Worm (Caenorhabditis elegans) whole organism, L1 larva: Measurements from ENCODE around the gene T10B5.4.

Experiments
- C16A3.4 ChIP-seq: fragments of 150-350 bp; optimal IDR thresholded peaks from 2 replicates; lab custom pipeline; 2014; ENCODE audit warnings: missing biosample characterization, missing genetic modification characterization
- C34B4.2 ChIP-seq: sonication (generic microtip); optimal IDR thresholded peaks from 2 replicates; lab custom pipeline; 2017; ENCODE audit warnings: mild to moderate bottlenecking, missing genetic modification characterization, missing compliant biosample characterization
- alr-1 ChIP-seq: fragments of 200-800 bp; sonication (Bioruptor generic); optimal IDR thresholded peaks from 2 replicates; lab custom pipeline; 2018; ENCODE audit warnings: borderline replicate concordance, mild to moderate bottlenecking, missing genetic modification characterization, missing compliant biosample characterization
- aly-2 ChIP-seq: fragments of 150-350 bp; optimal IDR thresholded peaks from 2 replicates; lab custom pipeline; 2014; ENCODE audit warnings: missing biosample characterization, missing genetic modification characterization
- ama-1 ChIP-seq: fragments of 150-350 bp; optimal IDR thresholded peaks from 2 replicates; lab custom pipeline; 2014
- blmp-1 ChIP-seq: fragments of 150-350 bp; optimal IDR thresholded peaks from 2 replicates; lab custom pipeline; 2014; ENCODE audit warnings: missing biosample characterization, missing genetic modification characterization
- ceh-8 ChIP-seq: fragments of 200-800 bp; sonication (Bioruptor generic); optimal IDR thresholded peaks from 2 replicates; lab custom pipeline; 2018; ENCODE audit warnings: mild to moderate bottlenecking, missing genetic modification characterization, moderate library complexity, missing compliant biosample characterization
- ceh-82 ChIP-seq, 3 experiments: fragments of 150-350 bp in 1 of 3; sonication (generic microtip) in 2 of 3; optimal IDR thresholded peaks; 2 replicates each; lab custom pipeline; 2014 to 2017; ENCODE audit warnings: missing biosample characterization in 3 of 3, missing genetic modification characterization in 3 of 3
- dpl-1 ChIP-seq, 3 experiments: fragments of 150-350 bp in 2 of 3; sonication (generic microtip) in 1 of 3; optimal IDR thresholded peaks; 2 replicates each; lab custom pipeline; 2014 to 2017; ENCODE audit warnings: missing biosample characterization in 3 of 3, missing genetic modification characterization in 3 of 3, missing genetic modification reagents in 3 of 3
- efl-1 ChIP-seq, 4 experiments: fragments of 150-350 bp; optimal IDR thresholded peaks in 3 of 4; peaks in 1 of 4; 1 replicate in 1 of 4; 2 replicates in 3 of 4; lab custom pipeline; 2014; ENCODE audit warnings: missing biosample characterization in 2 of 4, missing genetic modification characterization in 2 of 4, missing genetic modification reagents in 2 of 4
- egl-13 ChIP-seq: sonication (generic microtip); optimal IDR thresholded peaks from 2 replicates; lab custom pipeline; 2016; ENCODE audit warnings: missing genotype, missing genetic modification reagents, missing genetic modification characterization, missing compliant biosample characterization
- elt-3 ChIP-seq, 6 experiments: fragments of 150-350 bp in 1 of 6; sonication (generic microtip); optimal IDR thresholded peaks; 2 replicates each; lab custom pipeline; 2017 to 2018; ENCODE audit warnings: missing biosample characterization in 6 of 6, missing genetic modification characterization in 6 of 6, inconsistent platforms in 1 of 6
- irx-1 ChIP-seq: sonication (generic microtip); optimal IDR thresholded peaks from 2 replicates; lab custom pipeline; 2016; ENCODE audit warnings: missing genetic modification characterization, missing compliant biosample characterization
- jun-1 ChIP-seq: fragments of 150-350 bp; optimal IDR thresholded peaks from 2 replicates; lab custom pipeline; 2014; ENCODE audit warnings: missing biosample characterization, missing genetic modification reagents, missing genetic modification characterization
- lin-13 ChIP-seq: fragments of 150-350 bp; optimal IDR thresholded peaks from 2 replicates; lab custom pipeline; 2014; ENCODE audit warnings: missing biosample characterization, missing genetic modification reagents, missing genetic modification characterization
- lin-35 ChIP-seq, 2 experiments: fragments of 150-350 bp; optimal IDR thresholded peaks; 2 replicates each; lab custom pipeline; 2014; ENCODE audit warnings: missing biosample characterization in 2 of 2, missing genetic modification characterization in 2 of 2, missing genetic modification reagents in 2 of 2
- lsy-2 ChIP-seq, 2 experiments: fragments of 150-350 bp; optimal IDR thresholded peaks; 2 replicates each; lab custom pipeline; 2014; ENCODE audit warnings: missing biosample characterization in 2 of 2, missing genetic modification characterization in 2 of 2
- mab-9 ChIP-seq: fragments of 200-800 bp; sonication (Bioruptor generic); IDR thresholded peaks from 2 replicates; pipeline ENCODE4 v1.3.6; 2022; ENCODE audit warnings: missing genetic modification reagents, missing genetic modification characterization, missing compliant biosample characterization
- mep-1 ChIP-seq: fragments of 150-350 bp; optimal IDR thresholded peaks from 2 replicates; lab custom pipeline; 2014; ENCODE audit warnings: missing biosample characterization, missing genetic modification characterization
- nhr-237 ChIP-seq: fragments of 150-350 bp; optimal IDR thresholded peaks from 2 replicates; lab custom pipeline; 2014; ENCODE audit warnings: missing biosample characterization, missing genetic modification characterization
- nhr-28 ChIP-seq: fragments of 150-350 bp; optimal IDR thresholded peaks from 2 replicates; lab custom pipeline; 2014; ENCODE audit warnings: missing biosample characterization, missing genetic modification characterization
- nhr-85 ChIP-seq: sonication (generic microtip); peaks from one replicate; lab custom pipeline; 2016; ENCODE audit warnings: missing genetic modification characterization, inconsistent platforms, missing compliant biosample characterization
- snu-23 ChIP-seq: sonication (generic microtip); optimal IDR thresholded peaks from 2 replicates; lab custom pipeline; 2016; ENCODE audit warnings: missing genetic modification characterization, missing compliant biosample characterization
- sox-4 ChIP-seq: sonication (generic microtip); optimal IDR thresholded peaks from 2 replicates; lab custom pipeline; 2016; ENCODE audit warnings: missing genetic modification characterization, missing compliant biosample characterization
- tbx-2 ChIP-seq: sonication (generic microtip); optimal IDR thresholded peaks from 2 replicates; lab custom pipeline; 2016; ENCODE audit warnings: missing genetic modification characterization, missing compliant biosample characterization
- unc-130 ChIP-seq: fragments of 150-350 bp; optimal IDR thresholded peaks from 2 replicates; lab custom pipeline; 2017; ENCODE audit warnings: missing biosample characterization, missing genetic modification characterization, inconsistent platforms
- unc-62 ChIP-seq: fragments of 150-350 bp; optimal IDR thresholded peaks from 2 replicates; lab custom pipeline; 2014; ENCODE audit warnings: missing biosample characterization, missing genetic modification reagents, missing genetic modification characterization
- unc-98 ChIP-seq: fragments of 200-800 bp; sonication (Bioruptor generic); IDR thresholded peaks from 2 replicates; pipeline ENCODE4 v1.3.6; 2022; ENCODE audit warnings: missing genetic modification characterization, missing compliant biosample characterization
- zag-1 ChIP-seq: fragments of 150-350 bp; optimal IDR thresholded peaks from 2 replicates; lab custom pipeline; 2014; ENCODE audit warnings: missing biosample characterization, missing genetic modification characterization
- ztf-4 ChIP-seq: fragments of 150-350 bp; optimal IDR thresholded peaks from 2 replicates; lab custom pipeline; 2014; ENCODE audit warnings: missing biosample characterization, missing genetic modification characterization

Gene T10B5.4

ce11 chrV:1868025-1868424 is 3.6 kb downstream of the T10B5.4 start:
- TF ChIP-seq nhr-85 (no peak), egl-13 (tag; lab: Kevin White, UChicago) (no peak), efl-1 (optimal IDR thresholded peaks at IDR 0.05; lab: Kevin White, UChicago) (no peak), efl-1 (GFP tag; optimal IDR thresholded peaks at IDR 0.05 in 1 of 2; lab: Kevin White, UChicago) (peak in 1 of 2 experiments; percentile 71), lsy-2 (tag; optimal IDR thresholded peaks at IDR 0.05; lab: Kevin White, UChicago) (no peak)
- TF ChIP-seq, all 84 proteins: peak for 1

ce11 chrV:1864997-1865396 is 6.6 kb downstream of the T10B5.4 start:
- TF ChIP-seq unc-98 (GFP tag; lab: Robert Waterston, UW) (no peak), ceh-8 (GFP tag; lab: Kevin White, UChicago) (no peak), mab-9 (GFP tag; lab: Robert Waterston, UW) (no peak), nhr-85 (no peak), alr-1 (tag; lab: Kevin White, UChicago) (no peak), C34B4.2 (tag; lab: Kevin White, UChicago) (no peak), irx-1 (tag; lab: Kevin White, UChicago) (no peak), ceh-82 (tag; optimal IDR thresholded peaks at IDR 0.05; lab: Kevin White, UChicago) (no peak), jun-1 (tag; lab: Kevin White, UChicago) (no peak), zag-1 (tag; lab: Kevin White, UChicago) (no peak), snu-23 (no peak), unc-130 (tag; lab: Kevin White, UChicago) (no peak), mep-1 (tag; lab: Kevin White, UChicago) (no peak)

- no peak for TF ChIP-seq tbx-2 (tag; lab: Kevin White, UChicago)
- TF ChIP-seq efl-1 (optimal IDR thresholded peaks at IDR 0.05; lab: Kevin White, UChicago): no peak
- peak in 1 of 2 experiments; percentile 10 for TF ChIP-seq efl-1 (GFP tag; optimal IDR thresholded peaks at IDR 0.05 in 1 of 2; lab: Kevin White, UChicago)
Observed at ce11 chrV:1862954-1863353, 8.7 kb downstream of the T10B5.4 start.

- TF ChIP-seq unc-62 (GFP tag; lab: Kevin White, UChicago): no peak
- TF ChIP-seq efl-1 (optimal IDR thresholded peaks at IDR 0.05; lab: Kevin White, UChicago): no peak
- peak in 1 of 2 experiments; percentile 52 for TF ChIP-seq efl-1 (GFP tag; optimal IDR thresholded peaks at IDR 0.05 in 1 of 2; lab: Kevin White, UChicago)
Observed at ce11 chrV:1857840-1858239, 13.8 kb downstream of the T10B5.4 start.

- TF ChIP-seq efl-1 (optimal IDR thresholded peaks at IDR 0.05; lab: Kevin White, UChicago): no peak
- peak in 1 of 2 experiments; percentile 51 for TF ChIP-seq efl-1 (GFP tag; optimal IDR thresholded peaks at IDR 0.05 in 1 of 2; lab: Kevin White, UChicago)
- no peak for TF ChIP-seq lin-13 (GFP tag; lab: Kevin White, UChicago)
- no peak for TF ChIP-seq dpl-1 (GFP tag; optimal IDR thresholded peaks at IDR 0.05; lab: Kevin White, UChicago)
- TF ChIP-seq C16A3.4 (tag; lab: Kevin White, UChicago): no peak
- no peak for TF ChIP-seq egl-13 (tag; lab: Kevin White, UChicago)
- TF ChIP-seq ztf-4 (tag; lab: Kevin White, UChicago): no peak
- peak; percentile 70 for TF ChIP-seq blmp-1 (tag; lab: Kevin White, UChicago)
Observed at ce11 chrV:1856176-1856575, 15.4 kb downstream of the T10B5.4 start, which contains the start of gene T10B5.10. T10B5.10 (minus strand) TSS chrV:1856276.

- TF ChIP-seq ama-1 (no peak), elt-3 (tag; optimal IDR thresholded peaks at IDR 0.05; lab: Kevin White, UChicago) (no peak), aly-2 (tag; lab: Kevin White, UChicago) (no peak), sox-4 (tag; lab: Kevin White, UChicago) (no peak), blmp-1 (tag; lab: Kevin White, UChicago) (peak; percentile 88), lin-35 (GFP tag; optimal IDR thresholded peaks at IDR 0.05; lab: Kevin White, UChicago) (peak in 1 of 2 experiments; percentile 7), nhr-237 (tag; lab: Kevin White, UChicago) (no peak), nhr-28 (tag; lab: Kevin White, UChicago) (no peak), unc-98 (GFP tag; lab: Robert Waterston, UW) (no peak)
- TF ChIP-seq, all 84 proteins: peak for 2
Observed at ce11 chrV:1855087-1855486, 16.5 kb downstream of the T10B5.4 start.
